Fruit fly (Drosophila melanogaster) S2 (cell line): ENCODE data around the gene LPCAT.

Source experiments
- CG8478 ChIP-seq: fragments of >200 bp; optimal IDR thresholded peaks from 2 replicates; lab custom pipeline; 2018
- CTCF ChIP-seq, 2 experiments: fragments of >200 bp; optimal IDR thresholded peaks; 2 replicates each; lab custom pipeline; 2018

dm6 chrX:9600818-9601732 is 21.3 kb upstream of the LPCAT start, which contains the start of gene Gga:
- TF ChIP-seq CTCF (optimal IDR thresholded peaks at IDR 0.05; lab: Kevin White, UChicago) (peak; percentile 29 to 36), CG8478 (no peak)
